Fruit fly (Drosophila melanogaster) S2 (cell line): ENCODE results near the gene CG31021.

Experiments used
- CG8478 ChIP-seq: fragments of >200 bp; optimal IDR thresholded peaks from 2 replicates; lab custom pipeline; 2018
- CTCF ChIP-seq, 2 experiments: fragments of >200 bp; optimal IDR thresholded peaks; 2 replicates each; lab custom pipeline; 2018

The CG31021 gene

dm6 chr3R:30648451-30648850 is 46.4 kb downstream of the CG31021 start, which contains the start of gene PH4alphaPV:
TSS of gene PH4alphaPV (minus strand) at chr3R:30648551.
- TF ChIP-seq CG8478 (lab: Kevin White, UChicago) = no peak
- TF ChIP-seq CTCF (optimal IDR thresholded peaks at IDR 0.05; lab: Kevin White, UChicago) = no peak

dm6 chr3R:30648851-30649250 is 46.8 kb downstream of the CG31021 start, which contains the start of gene CG34432:
TSS of gene CG34432 (plus strand) at chr3R:30649151.
- TF ChIP-seq CTCF (optimal IDR thresholded peaks at IDR 0.05; lab: Kevin White, UChicago) = no peak
- TF ChIP-seq CG8478 (lab: Kevin White, UChicago) = no peak

DNA sequence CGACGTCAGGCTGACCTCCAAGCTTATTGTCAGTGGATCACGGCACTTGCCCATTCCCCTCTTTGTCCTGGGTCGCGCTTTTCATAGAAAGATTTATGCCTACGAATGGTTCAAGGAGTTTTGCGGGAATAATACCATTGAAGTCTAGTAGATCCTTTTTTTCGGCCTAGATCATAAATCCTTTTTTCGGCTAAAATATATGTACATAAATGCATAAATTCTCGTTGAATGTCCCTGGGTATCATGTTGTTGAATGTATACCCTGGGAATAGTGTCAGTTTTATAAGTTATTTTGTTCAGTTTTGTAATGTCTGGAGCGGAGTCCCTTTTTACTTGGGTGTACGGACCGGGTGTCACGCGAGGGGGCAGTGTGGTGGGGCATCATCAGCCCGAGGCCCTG is 47.7 kb downstream of the CG31021 start, which contains the start of gene CG34433:
Gene CG34433 (plus strand): TSS at position 301 of the 400 bp plus-strand sequence.
- TF ChIP-seq CTCF (optimal IDR thresholded peaks at IDR 0.05; lab: Kevin White, UChicago) (no peak), CG8478 (lab: Kevin White, UChicago) (no peak)
